Fruit fly (Drosophila melanogaster) S2 (cell line): Measurements from ENCODE around the gene Mst87F.

ENCODE experiments used
- CG8478 ChIP-seq: fragments of >200 bp; optimal IDR thresholded peaks from 2 replicates; lab custom pipeline; 2018
- CTCF ChIP-seq, 2 experiments: fragments of >200 bp; optimal IDR thresholded peaks; 2 replicates each; lab custom pipeline; 2018

DNA sequence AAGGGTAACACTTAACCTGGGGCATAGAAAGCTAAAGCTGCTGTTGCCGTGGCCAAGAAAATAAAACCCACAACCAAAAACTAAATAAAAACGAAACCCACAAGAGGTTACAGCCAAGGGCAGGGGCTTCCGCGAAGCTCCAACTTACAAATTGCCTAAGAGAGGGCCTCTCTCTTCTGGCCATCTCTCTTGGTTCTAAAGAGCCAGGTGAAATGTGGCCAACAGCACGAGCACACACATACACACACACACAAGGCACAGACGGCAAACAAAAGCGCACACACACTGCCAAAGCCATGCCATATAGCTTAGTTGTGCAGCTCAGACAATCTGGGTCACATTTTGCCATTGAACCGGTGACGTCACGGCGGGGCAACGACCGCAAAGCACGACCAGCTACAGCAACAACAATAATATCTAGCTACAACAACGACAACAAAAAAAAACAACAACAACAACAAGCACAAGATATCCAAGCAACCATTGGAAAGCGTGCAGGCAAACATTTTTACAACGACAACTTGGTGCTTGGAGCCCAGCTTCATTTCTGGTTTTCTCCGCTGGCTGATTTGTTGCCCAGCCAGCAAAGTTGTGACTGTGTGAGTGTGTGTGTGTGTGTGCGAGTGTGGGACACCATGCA is 31.1 kb downstream of the Mst87F start:
- TF ChIP-seq CG8478 (lab: Kevin White, UChicago): no peak
- TF ChIP-seq CTCF (optimal IDR thresholded peaks at IDR 0.05; lab: Kevin White, UChicago): no peak
